Fruit fly (Drosophila melanogaster): Measurements from ENCODE around the gene CG8086.

CG8086 gene

dm6 chr2L:8284913-8285619, 27.8 kb upstream of the CG8086 start (continued):
- TF ChIP-seq eve (GFP tag; optimal IDR thresholded peaks at IDR 0.05), result peak in 1 of 2 experiments; percentile 80
- TF ChIP-seq CG3065 (GFP tag; optimal IDR thresholded peaks at IDR 0.05), result no peak
- TF ChIP-seq tin (GFP tag; optimal IDR thresholded peaks at IDR 0.05), result no peak
- TF ChIP-seq z (GFP tag; IDR thresholded peaks at IDR 0.05), result no peak
- TF ChIP-seq CG16863 (GFP tag; optimal IDR thresholded peaks at IDR 0.05), result no peak
- TF ChIP-seq CkIIα-i1 (GFP tag; IDR thresholded peaks at IDR 0.05), result no peak
- TF ChIP-seq crp (GFP tag; optimal IDR thresholded peaks at IDR 0.05), result no peak
- TF ChIP-seq Awh (GFP tag; IDR thresholded peaks at IDR 0.05), result peak; percentile 45; the same call in 1 of the 2 replicates
- no peak for TF ChIP-seq so (GFP tag; IDR thresholded peaks at IDR 0.05)
- peak; percentile 4 for TF ChIP-seq odd (GFP tag; optimal IDR thresholded peaks at IDR 0.05)
- TF ChIP-seq al (GFP tag; IDR thresholded peaks at IDR 0.05), result no peak
- TF ChIP-seq GATAe (GFP tag; conservative IDR thresholded peaks at IDR 0.05), result no peak
- TF ChIP-seq Usf (GFP tag; optimal IDR thresholded peaks at IDR 0.05), result no peak
- TF ChIP-seq CG2678 (tag; optimal IDR thresholded peaks at IDR 0.05), result peak; percentile 19
- peak; percentile 26; the same call in 1 of the 2 replicates for TF ChIP-seq chm (GFP tag; IDR thresholded peaks at IDR 0.05)
- TF ChIP-seq grau (tag; optimal IDR thresholded peaks at IDR 0.05), result no peak
- TF ChIP-seq CG4282 (GFP tag; optimal IDR thresholded peaks at IDR 0.05), result no peak
- no peak for TF ChIP-seq ac (GFP tag; optimal IDR thresholded peaks at IDR 0.05)
- TF ChIP-seq CG5180 (GFP tag; optimal IDR thresholded peaks at IDR 0.05), result peak; percentile 33
- TF ChIP-seq Hr39 (optimal IDR thresholded peaks at IDR 0.05), result no peak
- 0 out of 2 replicates have a peak, but pooled peaks have one; percentile 16 for TF ChIP-seq Ada2b (GFP tag; IDR thresholded peaks at IDR 0.05)
- TF ChIP-seq Max (GFP tag; optimal IDR thresholded peaks at IDR 0.05), result no peak
- 0 out of 2 replicates have a peak, but pooled peaks have one; percentile 1 for TF ChIP-seq crol (GFP tag; IDR thresholded peaks at IDR 0.05)
- no peak for TF ChIP-seq grn (GFP tag; optimal IDR thresholded peaks at IDR 0.05)
- no peak for TF ChIP-seq Mes4 (GFP tag; optimal IDR thresholded peaks at IDR 0.05)
- peak; percentile 43 for TF ChIP-seq CG18262 (tag; optimal IDR thresholded peaks at IDR 0.05)
- TF ChIP-seq Hr51 (GFP tag; optimal IDR thresholded peaks at IDR 0.05), result peak in 1 of 2 experiments; percentile 13
- TF ChIP-seq CG6254 (GFP tag; optimal IDR thresholded peaks at IDR 0.05), result no peak
- TF ChIP-seq CG3838 (GFP tag; optimal IDR thresholded peaks at IDR 0.05), result no peak
- no peak for TF ChIP-seq CG12071 (GFP tag; optimal IDR thresholded peaks at IDR 0.05)
- TF ChIP-seq amos (GFP tag; IDR thresholded peaks at IDR 0.05; ENCODE audit: partially characterized antibody), result no peak
- TF ChIP-seq ci (GFP tag; IDR thresholded peaks at IDR 0.05), result no peak; the same call in 2 of the 3 replicates
- TF ChIP-seq corto (GFP tag; optimal IDR thresholded peaks at IDR 0.05), result no peak
- TF ChIP-seq sqz (GFP tag; optimal IDR thresholded peaks at IDR 0.05), result peak; percentile 76
- peak; percentile 22 for TF ChIP-seq D19A (tag; optimal IDR thresholded peaks at IDR 0.05)
- TF ChIP-seq CG17385 (GFP tag; optimal IDR thresholded peaks at IDR 0.05), result peak; percentile 6
- no peak for TF ChIP-seq CG2199 (GFP tag; IDR thresholded peaks at IDR 0.05)
- no peak for TF ChIP-seq CG7987 (GFP tag; optimal IDR thresholded peaks at IDR 0.05)
- peak; percentile 5 for TF ChIP-seq CG17829 (tag; optimal IDR thresholded peaks at IDR 0.05)
- TF ChIP-seq CG8089 (GFP tag; optimal IDR thresholded peaks at IDR 0.05), result no peak
- TF ChIP-seq CG11504 (tag; optimal IDR thresholded peaks at IDR 0.05), result peak; percentile 60
- TF ChIP-seq aop (GFP tag; IDR thresholded peaks at IDR 0.05), result no peak
- no peak for TF ChIP-seq Lpt (GFP tag; optimal IDR thresholded peaks at IDR 0.05)
- no peak for TF ChIP-seq CG32767 (GFP tag; IDR thresholded peaks at IDR 0.05)
- TF ChIP-seq ftz-f1 (GFP tag; optimal IDR thresholded peaks at IDR 0.05), result no peak
- TF ChIP-seq Rfx (GFP tag; IDR thresholded peaks at IDR 0.05), result no peak
- peak; percentile 43 for TF ChIP-seq dmrt99B (tag; optimal IDR thresholded peaks at IDR 0.05)
- peak; percentile 49 for TF ChIP-seq CG31441 (GFP tag; IDR thresholded peaks at IDR 0.05)
- no peak for TF ChIP-seq run (tag; optimal IDR thresholded peaks at IDR 0.05)
- no peak for TF ChIP-seq Dip2 (GFP tag; IDR thresholded peaks at IDR 0.05)
- no peak for TF ChIP-seq ind (GFP tag; optimal IDR thresholded peaks at IDR 0.05)

Data from whole organism, embryonic.